Fruit fly (Drosophila melanogaster): ENCODE measurements around the gene Zmynd8.

Gene Zmynd8

DNA sequence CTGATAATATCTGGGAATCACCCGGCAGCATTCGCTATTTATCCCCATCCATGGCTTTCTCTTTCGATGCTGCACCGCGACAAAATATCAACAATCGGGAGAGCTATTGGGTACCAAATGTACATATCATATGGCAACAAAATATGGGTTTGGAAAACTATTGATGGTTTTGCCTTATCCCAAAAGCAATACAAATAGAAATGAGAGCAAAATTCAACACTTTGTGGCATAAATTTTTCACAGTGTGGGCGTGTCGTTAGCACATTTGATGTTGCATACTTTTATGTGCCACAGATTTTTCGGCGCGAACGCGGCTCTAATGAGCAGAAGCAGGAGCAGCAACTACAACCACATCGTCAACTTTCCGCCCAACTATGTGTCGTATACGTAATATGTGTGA lies 36.9 kb upstream of the Zmynd8 start:
- TF ChIP-seq Vsx2 (GFP tag; optimal IDR thresholded peaks at IDR 0.05; ENCODE audit: partially characterized antibody) = no peak
- TF ChIP-seq h (GFP tag; optimal IDR thresholded peaks at IDR 0.05) = no peak
- TF ChIP-seq Hnf4 (GFP tag; optimal IDR thresholded peaks at IDR 0.05) = no peak
- TF ChIP-seq Jra (GFP tag; optimal IDR thresholded peaks at IDR 0.05) = no peak

DNA sequence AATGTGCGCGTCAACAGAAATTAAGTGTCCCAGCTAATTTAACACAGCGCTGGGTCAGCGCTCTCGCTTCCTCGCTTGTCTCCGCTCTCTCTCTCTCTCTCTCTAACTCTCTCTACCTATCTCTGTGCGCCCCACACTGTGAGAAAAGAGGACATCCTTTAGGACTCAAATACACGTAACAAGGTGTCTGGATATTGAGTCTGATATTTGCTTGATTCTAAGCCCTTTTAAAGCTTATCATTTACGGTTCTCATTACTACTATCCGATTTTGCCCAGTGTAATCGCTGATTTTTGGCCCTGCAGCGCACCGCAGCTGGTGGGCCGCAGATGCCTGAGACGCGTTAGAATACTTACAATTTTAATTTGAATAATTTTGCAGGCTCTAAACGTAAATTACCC lies 32.8 kb upstream of the Zmynd8 start:
- no peak for TF ChIP-seq sv (GFP tag; optimal IDR thresholded peaks at IDR 0.05)
- TF ChIP-seq rgr (GFP tag; optimal IDR thresholded peaks at IDR 0.05) = peak; percentile 5
- no peak for TF ChIP-seq lola (GFP tag; optimal IDR thresholded peaks at IDR 0.05)

DNA sequence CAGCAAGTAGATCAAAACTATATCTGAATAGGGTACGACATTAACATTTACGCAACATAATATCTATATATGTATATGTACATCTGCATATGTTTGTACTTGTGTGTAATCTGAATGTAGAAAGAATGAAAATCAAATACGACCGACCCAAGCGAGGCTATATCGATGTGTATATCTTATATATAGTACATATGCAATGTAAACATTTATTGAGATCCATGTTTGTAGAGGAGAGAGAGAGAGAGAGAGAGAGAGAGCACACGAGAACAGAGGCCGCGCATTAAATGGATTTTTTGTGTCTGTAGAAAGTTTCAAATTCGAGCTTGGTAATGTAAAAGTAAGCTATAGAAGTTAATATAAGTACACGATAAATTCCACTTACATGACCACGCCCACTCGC lies 6.5 kb upstream of the Zmynd8 start:
- TF ChIP-seq CG9705 (GFP tag; optimal IDR thresholded peaks at IDR 0.05) (no peak), h (GFP tag; optimal IDR thresholded peaks at IDR 0.05) (peak; percentile 11), lola (GFP tag; optimal IDR thresholded peaks at IDR 0.05) (no peak), rgr (GFP tag; optimal IDR thresholded peaks at IDR 0.05) (no peak), fru (GFP tag; optimal IDR thresholded peaks at IDR 0.05) (no peak), Hr83 (GFP tag; optimal IDR thresholded peaks at IDR 0.05; ENCODE audit: poor library complexity, severe bottlenecking) (no peak)

DNA sequence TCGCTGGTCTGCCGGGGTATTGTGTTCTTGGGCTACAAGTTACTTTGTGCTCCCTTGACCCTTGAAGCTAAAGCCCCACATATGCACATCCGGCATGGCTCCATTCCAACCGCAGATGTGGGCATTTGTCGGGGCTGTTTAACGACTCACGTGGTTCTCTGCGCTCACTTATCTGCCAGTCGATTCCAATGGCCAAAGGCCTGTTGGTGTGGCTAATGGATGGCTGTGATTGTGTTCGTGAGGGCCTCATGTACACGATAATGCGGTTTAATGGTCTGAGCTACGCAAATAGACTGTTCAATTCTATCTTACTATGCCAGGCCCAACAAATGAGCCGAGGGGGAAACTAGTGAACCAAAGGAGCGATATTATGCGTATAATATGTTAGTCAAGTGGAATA lies 3.4 kb downstream of the Zmynd8 start:
- TF ChIP-seq brk (GFP tag; optimal IDR thresholded peaks at IDR 0.05) = no peak
- TF ChIP-seq sv (GFP tag; optimal IDR thresholded peaks at IDR 0.05) = no peak

DNA sequence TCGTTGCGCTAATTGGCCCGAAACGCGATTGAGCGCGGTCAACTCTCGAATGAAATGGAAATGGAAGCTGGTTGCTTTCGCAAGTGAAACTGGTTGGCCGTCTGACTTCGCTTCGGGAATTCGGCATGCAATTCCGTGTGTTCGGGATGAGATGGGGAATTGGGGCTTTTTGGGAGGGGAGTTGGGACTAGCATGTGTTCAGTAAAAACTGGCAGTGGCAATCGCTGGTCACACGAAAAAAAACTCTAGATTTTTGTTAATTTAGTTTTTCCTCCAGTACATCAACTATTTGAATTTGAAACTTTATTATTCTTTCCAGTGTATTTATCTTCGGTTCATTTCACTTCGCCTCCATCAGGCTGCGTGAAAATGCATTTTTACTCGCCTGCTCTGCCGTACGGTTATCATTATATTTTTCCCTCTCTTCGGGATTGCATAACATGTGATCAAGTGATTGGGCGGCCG lies 10.6 kb downstream of the Zmynd8 start, which contains the start of gene CG11550:
CG11550 (minus strand) TSS at position 51 of the 465 bp plus-strand sequence.
- no peak for TF ChIP-seq Hr83 (GFP tag; optimal IDR thresholded peaks at IDR 0.05; ENCODE audit: poor library complexity, severe bottlenecking)
- no peak for TF ChIP-seq dsf (GFP tag; optimal IDR thresholded peaks at IDR 0.05; ENCODE audit: borderline replicate concordance)
- peak; percentile 21 for TF ChIP-seq br (GFP tag; optimal IDR thresholded peaks at IDR 0.05)
- TF ChIP-seq psq (GFP tag; optimal IDR thresholded peaks at IDR 0.05) = peak; percentile 40
- TF ChIP-seq fru (GFP tag; optimal IDR thresholded peaks at IDR 0.05) = peak; percentile 47
- peak in 1 of 2 experiments; percentile 44 for TF ChIP-seq foxo (GFP tag; optimal IDR thresholded peaks at IDR 0.05)
- peak; percentile 8 for TF ChIP-seq Vsx2 (GFP tag; optimal IDR thresholded peaks at IDR 0.05; ENCODE audit: partially characterized antibody)
- TF ChIP-seq HLH106 (tag; optimal IDR thresholded peaks at IDR 0.05) = peak; percentile 4
- TF ChIP-seq Jra (GFP tag; optimal IDR thresholded peaks at IDR 0.05) = no peak
- TF ChIP-seq CG9705 (GFP tag; optimal IDR thresholded peaks at IDR 0.05) = no peak
- peak; percentile 26 for TF ChIP-seq Sp1 (GFP tag; optimal IDR thresholded peaks at IDR 0.05)
- peak; percentile 36 for TF ChIP-seq h (GFP tag; optimal IDR thresholded peaks at IDR 0.05)
- peak; percentile 11 for TF ChIP-seq OdsH (GFP tag; optimal IDR thresholded peaks at IDR 0.05)
- peak; percentile 27 for TF ChIP-seq rgr (GFP tag; optimal IDR thresholded peaks at IDR 0.05)
- no peak for TF ChIP-seq tai (GFP tag; optimal IDR thresholded peaks at IDR 0.05)
- peak; percentile 16 for TF ChIP-seq ey (GFP tag; optimal IDR thresholded peaks at IDR 0.05)
- no peak for TF ChIP-seq sv (GFP tag; optimal IDR thresholded peaks at IDR 0.05)

DNA sequence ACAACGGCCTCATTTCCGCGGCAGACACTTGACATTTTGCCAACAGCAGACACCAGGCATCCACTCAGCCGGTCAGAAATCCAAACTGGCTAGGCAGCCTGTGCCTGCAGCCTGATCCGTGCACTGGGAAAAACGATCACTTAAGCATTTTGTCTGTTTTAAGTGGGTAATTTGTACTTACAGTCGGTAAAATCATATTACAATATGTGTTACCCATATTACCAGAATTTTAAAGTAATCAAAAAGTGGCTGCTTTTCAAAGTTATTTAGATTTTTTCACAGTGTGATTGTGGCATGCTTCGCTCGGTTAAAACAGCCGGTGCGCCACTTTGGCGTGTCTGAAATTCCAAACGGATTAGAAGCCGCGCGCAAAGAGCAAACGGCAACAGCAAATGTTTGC lies 11.5 kb downstream of the Zmynd8 start:
- no peak for TF ChIP-seq CG9705 (GFP tag; optimal IDR thresholded peaks at IDR 0.05)
- TF ChIP-seq brk (GFP tag; optimal IDR thresholded peaks at IDR 0.05) = no peak
- no peak for TF ChIP-seq CrebA (GFP tag; optimal IDR thresholded peaks at IDR 0.05; ENCODE audit: borderline replicate concordance)
- peak; percentile 74 for TF ChIP-seq HLH106 (tag; optimal IDR thresholded peaks at IDR 0.05)
- TF ChIP-seq Jra (GFP tag; optimal IDR thresholded peaks at IDR 0.05) = peak; percentile 37
- TF ChIP-seq dmrt93B (GFP tag; optimal IDR thresholded peaks at IDR 0.05) = peak; percentile 51
- TF ChIP-seq Dif (GFP tag; optimal IDR thresholded peaks at IDR 0.05; ENCODE audit: partially characterized antibody) = no peak
- no peak for TF ChIP-seq pan (optimal IDR thresholded peaks at IDR 0.05)
- no peak for TF ChIP-seq tai (GFP tag; optimal IDR thresholded peaks at IDR 0.05)
- peak; percentile 85 for TF ChIP-seq fru (GFP tag; optimal IDR thresholded peaks at IDR 0.05)
- peak; percentile 84 for TF ChIP-seq ey (GFP tag; optimal IDR thresholded peaks at IDR 0.05)
- TF ChIP-seq sage (GFP tag; optimal IDR thresholded peaks at IDR 0.05) = peak; percentile 25
- no peak for TF ChIP-seq Mio (GFP tag; optimal IDR thresholded peaks at IDR 0.05)
- TF ChIP-seq N (GFP tag; optimal IDR thresholded peaks at IDR 0.05) = no peak
- TF ChIP-seq usp (GFP tag; optimal IDR thresholded peaks at IDR 0.05) = no peak
- TF ChIP-seq psq (GFP tag; optimal IDR thresholded peaks at IDR 0.05) = peak; percentile 68
- no peak for TF ChIP-seq Dfd (GFP tag; optimal IDR thresholded peaks at IDR 0.05)
- peak; percentile 80 for TF ChIP-seq OdsH (GFP tag; optimal IDR thresholded peaks at IDR 0.05)
- TF ChIP-seq dsf (GFP tag; optimal IDR thresholded peaks at IDR 0.05; ENCODE audit: borderline replicate concordance) = no peak
- TF ChIP-seq dl (GFP tag; optimal IDR thresholded peaks at IDR 0.05; ENCODE audit: insufficient read depth in 1 of 2, partially characterized antibody in 2 of 2) = no peak
- TF ChIP-seq Abd-B (GFP tag; optimal IDR thresholded peaks at IDR 0.05) = no peak
- TF ChIP-seq Sp1 (GFP tag; optimal IDR thresholded peaks at IDR 0.05) = peak; percentile 71
- peak; percentile 81 for TF ChIP-seq h (GFP tag; optimal IDR thresholded peaks at IDR 0.05)
- no peak for TF ChIP-seq Hr78 (GFP tag; optimal IDR thresholded peaks at IDR 0.05)
- no peak for TF ChIP-seq sv (GFP tag; optimal IDR thresholded peaks at IDR 0.05)
- no peak for TF ChIP-seq Rel (GFP tag; optimal IDR thresholded peaks at IDR 0.05)
- no peak for TF ChIP-seq Rel (tag; optimal IDR thresholded peaks at IDR 0.05)
- no peak for TF ChIP-seq Myc (optimal IDR thresholded peaks at IDR 0.05)
- TF ChIP-seq GATAd (GFP tag; optimal IDR thresholded peaks at IDR 0.05) = no peak
- peak; percentile 76 for TF ChIP-seq br (GFP tag; optimal IDR thresholded peaks at IDR 0.05)
- TF ChIP-seq lola (GFP tag; optimal IDR thresholded peaks at IDR 0.05) = no peak
- TF ChIP-seq foxo (GFP tag; optimal IDR thresholded peaks at IDR 0.05) = peak; percentile 18 to 83
- TF ChIP-seq woc (GFP tag; optimal IDR thresholded peaks at IDR 0.05) = peak; percentile 64

Data from whole organism, wandering third instar larva.